Worm (Caenorhabditis elegans) whole organism, L4/young adult: ENCODE data around the gene pie-1.

Source experiments
- dao-5 ChIP-seq: sonication (generic microtip); optimal IDR thresholded peaks from 2 replicates; lab custom pipeline; 2016; ENCODE audit warnings: missing genotype, missing genetic modification characterization, moderate library complexity, missing compliant biosample characterization
- him-1 ChIP-seq: sonication (generic microtip); optimal IDR thresholded peaks from 2 replicates; lab custom pipeline; 2016; ENCODE audit warnings: missing genotype, missing genetic modification reagents, missing genetic modification characterization, missing compliant biosample characterization

ce11 chrIII:12445991-12446502, 19.4 kb downstream of the pie-1 start, which contains the start of gene Y49E10.18:
- TF ChIP-seq him-1, result no peak
- TF ChIP-seq dao-5, result no peak
